Fruit fly (Drosophila melanogaster): ENCODE measurements around the gene capt.

The capt gene

dm6 chr2L:1177522-1177921, 19.5 kb upstream of the capt start, which contains the start of gene CG4896 (continued):
- TF ChIP-seq CG17802 (tag; optimal IDR thresholded peaks at IDR 0.05) (no peak), CG2678 (tag; optimal IDR thresholded peaks at IDR 0.05) (no peak), CG8089 (GFP tag; optimal IDR thresholded peaks at IDR 0.05) (no peak), Doc3 (GFP tag; IDR thresholded peaks at IDR 0.05; ENCODE audit: partially characterized antibody) (peak; percentile 40; the same call in 1 of the 3 replicates), Ets65A (GFP tag) (no peak), CG18262 (tag; optimal IDR thresholded peaks at IDR 0.05) (no peak), CG16815 (GFP tag; optimal IDR thresholded peaks at IDR 0.05) (no peak), E2f1 (GFP tag; IDR thresholded peaks at IDR 0.05) (no peak), CG12769 (tag; optimal IDR thresholded peaks at IDR 0.05) (no peak), nmo (GFP tag; optimal IDR thresholded peaks at IDR 0.05) (no peak), CG7357 (GFP tag; IDR thresholded peaks at IDR 0.05) (no peak), GATAe (GFP tag; conservative IDR thresholded peaks at IDR 0.05) (no peak), gcm (GFP tag; optimal IDR thresholded peaks at IDR 0.05) (no peak), sr (GFP tag; IDR thresholded peaks at IDR 0.05) (no peak), yki (optimal IDR thresholded peaks at IDR 0.05) (no peak), ttk (GFP tag; IDR thresholded peaks at IDR 0.05) (no peak), Jarid2 (GFP tag; optimal IDR thresholded peaks at IDR 0.05) (no peak), CG3281 (GFP tag; optimal IDR thresholded peaks at IDR 0.05) (no peak), Optix (GFP tag; IDR thresholded peaks at IDR 0.05) (no peak), CG2889 (GFP tag; IDR thresholded peaks at IDR 0.05) (no peak), NfI (GFP tag; optimal IDR thresholded peaks at IDR 0.05) (no peak), Hmx (GFP tag; optimal IDR thresholded peaks at IDR 0.05) (no peak), Dll (GFP tag; IDR thresholded peaks at IDR 0.05; ENCODE audit: partially characterized antibody) (peak; percentile 61; the same call in 3 of the 4 replicates), corto (GFP tag; optimal IDR thresholded peaks at IDR 0.05) (no peak), CG43689 (GFP tag; IDR thresholded peaks at IDR 0.05) (no peak), sqz (GFP tag; optimal IDR thresholded peaks at IDR 0.05) (no peak), CG14710 (tag; optimal IDR thresholded peaks at IDR 0.05) (peak; percentile 25), CG3065 (GFP tag; optimal IDR thresholded peaks at IDR 0.05) (no peak), pum (GFP tag; optimal IDR thresholded peaks at IDR 0.05) (no peak), CG1603 (tag; optimal IDR thresholded peaks at IDR 0.05) (no peak), CG9609 (GFP tag; optimal IDR thresholded peaks at IDR 0.05) (no peak), Oaz (GFP tag; IDR thresholded peaks at IDR 0.05) (no peak), CG7745 (tag; optimal IDR thresholded peaks at IDR 0.05) (no peak), NC2β (GFP tag; optimal IDR thresholded peaks at IDR 0.05) (no peak), CG9215 (GFP tag; IDR thresholded peaks at IDR 0.05) (no peak), CG18619 (GFP tag; optimal IDR thresholded peaks at IDR 0.05) (no peak), amos (GFP tag; IDR thresholded peaks at IDR 0.05; ENCODE audit: partially characterized antibody) (peak; percentile 70), ranshi (GFP tag; IDR thresholded peaks at IDR 0.05) (no peak), Neu2 (GFP tag; optimal IDR thresholded peaks at IDR 0.05; ENCODE audit: borderline replicate concordance) (no peak), Ravus (GFP tag; IDR thresholded peaks at IDR 0.05) (no peak), CG12942 (GFP tag; optimal IDR thresholded peaks at IDR 0.05) (no peak), salm (tag; optimal IDR thresholded peaks at IDR 0.05) (no peak), ato (GFP tag; IDR thresholded peaks at IDR 0.05; ENCODE audit: partially characterized antibody) (peak; percentile 66), vfl (GFP tag; optimal IDR thresholded peaks at IDR 0.05) (no peak), kah (GFP tag; optimal IDR thresholded peaks at IDR 0.05) (no peak), Pdp1 (GFP tag; optimal IDR thresholded peaks at IDR 0.05) (no peak), klu (GFP tag; IDR thresholded peaks at IDR 0.05) (no peak), gcm2 (GFP tag; optimal IDR thresholded peaks at IDR 0.05) (no peak), CG7963 (GFP tag; IDR thresholded peaks at IDR 0.05; ENCODE audit: partially characterized antibody) (peak; percentile 66; the same call in 2 of the 3 replicates), da (GFP tag; optimal IDR thresholded peaks at IDR 0.05) (no peak), ems (GFP tag; optimal IDR thresholded peaks at IDR 0.05) (peak; percentile 28), sug (tag; optimal IDR thresholded peaks at IDR 0.05) (no peak)
